Fruit fly (Drosophila melanogaster): ENCODE results near the gene Tsp5D.

- no peak for TF ChIP-seq CG32006 (GFP tag; optimal IDR thresholded peaks at IDR 0.05)
- TF ChIP-seq Hr39 (GFP tag; optimal IDR thresholded peaks at IDR 0.05) = peak; percentile 72
- TF ChIP-seq OdsH (GFP tag; optimal IDR thresholded peaks at IDR 0.05) = peak; percentile 8
- TF ChIP-seq Blimp-1 (GFP tag; optimal IDR thresholded peaks at IDR 0.05) = peak; percentile 33
- peak; percentile 22 for TF ChIP-seq CG10631 (GFP tag; optimal IDR thresholded peaks at IDR 0.05)
- TF ChIP-seq ss (GFP tag; optimal IDR thresholded peaks at IDR 0.05) = peak in 1 of 2 experiments; percentile 17
- peak; percentile 80 for TF ChIP-seq Met (GFP tag; optimal IDR thresholded peaks at IDR 0.05)
- peak; percentile 53 for TF ChIP-seq CG3919 (GFP tag; optimal IDR thresholded peaks at IDR 0.05)
- TF ChIP-seq dsx (GFP tag; optimal IDR thresholded peaks at IDR 0.05; ENCODE audit: poor library complexity, severe bottlenecking) = no peak
- TF ChIP-seq Sox102F (GFP tag; optimal IDR thresholded peaks at IDR 0.05) = peak; percentile 70
- TF ChIP-seq dac (GFP tag; optimal IDR thresholded peaks at IDR 0.05) = no peak
- no peak for TF ChIP-seq CG16779 (tag; optimal IDR thresholded peaks at IDR 0.05)
- peak; percentile 11 for TF ChIP-seq Ets96B (tag; optimal IDR thresholded peaks at IDR 0.05)
Measured at dm6 chrX:6030010-6030409, 44.6 kb downstream of the Tsp5D start.

Measured in whole organism, prepupa.